Fruit fly (Drosophila melanogaster) whole organism, embryonic: ENCODE results near the gene Rift.

Experiments used
- Atf6 ChIP-seq: fragments of 200-800 bp; sonication (Bioruptor generic); IDR thresholded peaks from 2 replicates; pipeline ENCODE4 v1.3.6; 2022; ENCODE audit warnings: missing biosample characterization, missing genetic modification characterization
- CG1024 ChIP-seq: fragments of 200-800 bp; sonication (Bioruptor generic); IDR thresholded peaks from 2 replicates; pipeline ENCODE4 v1.3.6; 2022; ENCODE audit warnings: missing biosample characterization, missing genetic modification characterization
- CG11695 ChIP-seq: fragments of 200-800 bp; sonication (Bioruptor generic); IDR thresholded peaks from 3 replicates; pipeline ENCODE4 v1.3.6; 2022; ENCODE audit warnings: missing biosample characterization, missing genetic modification characterization
- CG12071 ChIP-seq: fragments of 200-800 bp; sonication (Bioruptor generic); optimal IDR thresholded peaks from 3 replicates; lab custom pipeline; 2018; ENCODE audit warnings: missing biosample characterization, mild to moderate bottlenecking, missing genetic modification characterization
- CG12104 ChIP-seq: fragments of 200-800 bp; sonication (Bioruptor generic); optimal IDR thresholded peaks from 3 replicates; lab custom pipeline; 2016; ENCODE audit warnings: missing biosample characterization, missing genetic modification characterization
- CG12299 ChIP-seq: fragments of 200-800 bp; sonication (Bioruptor generic); optimal IDR thresholded peaks from 2 replicates; lab custom pipeline; 2018; ENCODE audit warnings: missing biosample characterization, mild to moderate bottlenecking, missing genetic modification characterization
- CG1233 ChIP-seq: fragments of 200-800 bp; sonication (Bioruptor generic); optimal IDR thresholded peaks from 4 replicates; lab custom pipeline; 2018; ENCODE audit warnings: missing biosample characterization, mild to moderate bottlenecking, missing genetic modification characterization
- CG12769 ChIP-seq: fragments of 200-800 bp; sonication (Bioruptor generic); optimal IDR thresholded peaks from 2 replicates; lab custom pipeline; 2019; ENCODE audit warnings: missing biosample characterization, mild to moderate bottlenecking, missing genetic modification characterization, moderate library complexity
- CG12942 ChIP-seq: fragments of 200-800 bp; sonication (Bioruptor generic); optimal IDR thresholded peaks from 3 replicates; lab custom pipeline; 2016; ENCODE audit warnings: missing biosample characterization, missing genetic modification characterization
- CG13287 ChIP-seq: fragments of 200-800 bp; sonication (Bioruptor generic); IDR thresholded peaks from 2 replicates; pipeline ENCODE4 v1.3.6; 2022; ENCODE audit warnings: missing biosample characterization, missing genetic modification characterization; ENCODE audit not compliant: partially characterized antibody
- CG14441 ChIP-seq: fragments of 200-800 bp; sonication (Bioruptor generic); IDR thresholded peaks from 2 replicates; pipeline ENCODE4 v1.3.6; 2022; ENCODE audit warnings: missing biosample characterization, missing genetic modification characterization
- CG17385 ChIP-seq: fragments of 200-800 bp; sonication (Bioruptor generic); optimal IDR thresholded peaks from 3 replicates; lab custom pipeline; 2018; ENCODE audit warnings: missing biosample characterization, mild to moderate bottlenecking, missing genetic modification characterization
- CG18599 ChIP-seq: fragments of 200-800 bp; sonication (Bioruptor generic); optimal IDR thresholded peaks from 3 replicates; lab custom pipeline; 2017; ENCODE audit warnings: missing biosample characterization, missing genetic modification characterization, mild to moderate bottlenecking, moderate library complexity, missing genetic modification reagents
- CG18764 ChIP-seq: fragments of 200-800 bp; sonication (Bioruptor generic); optimal IDR thresholded peaks from 3 replicates; lab custom pipeline; 2016; ENCODE audit warnings: missing biosample characterization, missing genetic modification characterization
- CG34376 ChIP-seq: fragments of 200-800 bp; sonication (Bioruptor generic); optimal IDR thresholded peaks from 2 replicates; lab custom pipeline; 2018; ENCODE audit warnings: missing biosample characterization, mild to moderate bottlenecking, missing genetic modification characterization
- CG4424 ChIP-seq: fragments of 200-800 bp; sonication (Bioruptor generic); optimal IDR thresholded peaks from 3 replicates; lab custom pipeline; 2016; ENCODE audit warnings: missing biosample characterization, missing genetic modification characterization
- CG6765 ChIP-seq: fragments of 200-800 bp; sonication (Bioruptor generic); optimal IDR thresholded peaks from 3 replicates; lab custom pipeline; 2017; ENCODE audit warnings: missing biosample characterization, mild to moderate bottlenecking, missing genetic modification characterization
- CG6813 ChIP-seq: fragments of 200-800 bp; sonication (Bioruptor generic); optimal IDR thresholded peaks from 2 replicates; lab custom pipeline; 2017; ENCODE audit warnings: missing biosample characterization, missing genetic modification characterization, mild to moderate bottlenecking, moderate library complexity, missing genetic modification reagents
- CG6854 ChIP-seq: fragments of 200-800 bp; sonication (Bioruptor generic); optimal IDR thresholded peaks from 3 replicates; lab custom pipeline; 2017; ENCODE audit warnings: missing biosample characterization, mild to moderate bottlenecking, missing genetic modification characterization
- CG8089 ChIP-seq: fragments of 200-800 bp; sonication (Bioruptor generic); optimal IDR thresholded peaks from 3 replicates; lab custom pipeline; 2016; ENCODE audit warnings: missing biosample characterization, missing genetic modification characterization
- D19B ChIP-seq: fragments of 200-800 bp; sonication (Bioruptor generic); optimal IDR thresholded peaks from 2 replicates; lab custom pipeline; 2017; ENCODE audit warnings: missing biosample characterization, mild to moderate bottlenecking, missing genetic modification characterization
- Fer3 ChIP-seq: fragments of 200-800 bp; sonication (Bioruptor generic); optimal IDR thresholded peaks from 2 replicates; lab custom pipeline; 2018; ENCODE audit warnings: missing biosample characterization, mild to moderate bottlenecking, missing genetic modification characterization, moderate library complexity
- Hr39 ChIP-seq: fragments of >200 bp; optimal IDR thresholded peaks from 2 replicates; lab custom pipeline; 2017
- MBD-R2 ChIP-seq: fragments of 200-800 bp; sonication (Bioruptor generic); IDR thresholded peaks from 2 replicates; pipeline ENCODE4 v1.3.6; 2022; ENCODE audit warnings: missing biosample characterization, missing genetic modification characterization
- Med ChIP-seq: fragments of 200-800 bp; sonication (Bioruptor generic); peaks from one replicate; lab custom pipeline; 2016; ENCODE audit warnings: missing biosample characterization, missing genetic modification characterization, mild to moderate bottlenecking, inconsistent platforms, moderate library complexity
- Myb ChIP-seq: fragments of 200-800 bp; sonication (Bioruptor generic); optimal IDR thresholded peaks from 2 replicates; lab custom pipeline; 2016; ENCODE audit warnings: missing biosample characterization, missing genetic modification characterization
- Side ChIP-seq: fragments of 200-800 bp; sonication (Bioruptor generic); optimal IDR thresholded peaks from 2 replicates; lab custom pipeline; 2016; ENCODE audit warnings: missing biosample characterization, missing genetic modification characterization
- Trl ChIP-seq, 3 experiments: fragments of >200 bp in 2 of 3; fragments of 200-800 bp in 1 of 3; sonication (Bioruptor generic) in 1 of 3; optimal IDR thresholded peaks; 2 replicates in 1 of 3; 3 replicates in 2 of 3; lab custom pipeline; 2016 to 2017; ENCODE audit warnings: missing biosample characterization in 1 of 3, missing genetic modification characterization in 1 of 3
- Usf ChIP-seq: fragments of 200-800 bp; sonication (Bioruptor generic); optimal IDR thresholded peaks from 2 replicates; lab custom pipeline; 2017; ENCODE audit warnings: missing genotype, missing biosample characterization, missing genetic modification characterization
- abd-A ChIP-seq: fragments of 200-800 bp; sonication (Bioruptor generic); optimal IDR thresholded peaks from 3 replicates; lab custom pipeline; 2019; ENCODE audit warnings: missing biosample characterization, mild to moderate bottlenecking, missing genetic modification characterization, moderate library complexity
- cato ChIP-seq: fragments of 200-800 bp; sonication (Bioruptor generic); optimal IDR thresholded peaks from 2 replicates; lab custom pipeline; 2016; ENCODE audit warnings: missing biosample characterization, missing genetic modification characterization, borderline replicate concordance
- cg ChIP-seq: fragments of 200-800 bp; sonication (Bioruptor generic); optimal IDR thresholded peaks from 3 replicates; lab custom pipeline; 2019; ENCODE audit warnings: missing biosample characterization, mild to moderate bottlenecking, missing genetic modification characterization, moderate library complexity
- exex ChIP-seq: fragments of 200-800 bp; sonication (Bioruptor generic); optimal IDR thresholded peaks from 4 replicates; lab custom pipeline; 2018; ENCODE audit warnings: missing biosample characterization, mild to moderate bottlenecking, missing genetic modification characterization, moderate library complexity
- fd96Cb ChIP-seq: fragments of 200-800 bp; sonication (Bioruptor generic); optimal IDR thresholded peaks from 2 replicates; lab custom pipeline; 2018; ENCODE audit warnings: missing biosample characterization, mild to moderate bottlenecking, missing genetic modification characterization, moderate library complexity
- fu2 ChIP-seq: fragments of 200-800 bp; sonication (Bioruptor generic); optimal IDR thresholded peaks from 2 replicates; lab custom pipeline; 2016; ENCODE audit warnings: missing biosample characterization, missing genetic modification characterization
- jigr1 ChIP-seq: fragments of 200-800 bp; sonication (Bioruptor generic); IDR thresholded peaks from 3 replicates; pipeline ENCODE4 v1.3.6; 2022; ENCODE audit warnings: missing biosample characterization, missing genetic modification characterization
- maf-S ChIP-seq: fragments of 200-800 bp; sonication (Bioruptor generic); optimal IDR thresholded peaks from 2 replicates; lab custom pipeline; 2016; ENCODE audit warnings: missing biosample characterization, missing genetic modification characterization
- mirr ChIP-seq: fragments of 200-800 bp; sonication (Bioruptor generic); optimal IDR thresholded peaks from 3 replicates; lab custom pipeline; 2018; ENCODE audit warnings: missing biosample characterization, mild to moderate bottlenecking, missing genetic modification characterization
- nerfin-1 ChIP-seq: fragments of 200-800 bp; sonication (Bioruptor generic); optimal IDR thresholded peaks from 3 replicates; lab custom pipeline; 2019; ENCODE audit warnings: missing biosample characterization, mild to moderate bottlenecking, missing genetic modification characterization, moderate library complexity
- onecut ChIP-seq: fragments of 200-800 bp; sonication (Bioruptor generic); IDR thresholded peaks from 2 replicates; pipeline ENCODE4 v1.3.6; 2022; ENCODE audit warnings: missing biosample characterization, missing genetic modification characterization
- p53 ChIP-seq: fragments of 200-800 bp; sonication (Bioruptor generic); optimal IDR thresholded peaks from 2 replicates; lab custom pipeline; 2016; ENCODE audit warnings: missing biosample characterization, missing genetic modification characterization
- pnt ChIP-seq: fragments of 200-800 bp; sonication (Bioruptor generic); optimal IDR thresholded peaks from 3 replicates; lab custom pipeline; 2016; ENCODE audit warnings: missing biosample characterization, missing genetic modification characterization
- pum ChIP-seq: fragments of 200-800 bp; sonication (Bioruptor generic); optimal IDR thresholded peaks from 2 replicates; lab custom pipeline; 2016; ENCODE audit warnings: missing biosample characterization, missing genetic modification characterization
- ro ChIP-seq: fragments of 200-800 bp; sonication (Bioruptor generic); IDR thresholded peaks from 2 replicates; pipeline ENCODE4 v1.3.6; 2022; ENCODE audit warnings: missing biosample characterization, missing genetic modification characterization
- sob ChIP-seq: fragments of 200-800 bp; sonication (Bioruptor generic); IDR thresholded peaks from 2 replicates; pipeline ENCODE4 v1.3.6; 2022; ENCODE audit warnings: missing biosample characterization, missing genetic modification characterization
- stc ChIP-seq: fragments of 200-800 bp; sonication (Bioruptor generic); IDR thresholded peaks from 2 replicates; pipeline ENCODE4 v1.3.6; 2022; ENCODE audit warnings: missing biosample characterization, missing genetic modification characterization
- z ChIP-seq: fragments of 200-800 bp; sonication (Bioruptor generic); IDR thresholded peaks from 3 replicates; pipeline ENCODE4 v1.3.6; 2022; ENCODE audit warnings: missing biosample characterization, missing genetic modification characterization

Rift gene

DNA sequence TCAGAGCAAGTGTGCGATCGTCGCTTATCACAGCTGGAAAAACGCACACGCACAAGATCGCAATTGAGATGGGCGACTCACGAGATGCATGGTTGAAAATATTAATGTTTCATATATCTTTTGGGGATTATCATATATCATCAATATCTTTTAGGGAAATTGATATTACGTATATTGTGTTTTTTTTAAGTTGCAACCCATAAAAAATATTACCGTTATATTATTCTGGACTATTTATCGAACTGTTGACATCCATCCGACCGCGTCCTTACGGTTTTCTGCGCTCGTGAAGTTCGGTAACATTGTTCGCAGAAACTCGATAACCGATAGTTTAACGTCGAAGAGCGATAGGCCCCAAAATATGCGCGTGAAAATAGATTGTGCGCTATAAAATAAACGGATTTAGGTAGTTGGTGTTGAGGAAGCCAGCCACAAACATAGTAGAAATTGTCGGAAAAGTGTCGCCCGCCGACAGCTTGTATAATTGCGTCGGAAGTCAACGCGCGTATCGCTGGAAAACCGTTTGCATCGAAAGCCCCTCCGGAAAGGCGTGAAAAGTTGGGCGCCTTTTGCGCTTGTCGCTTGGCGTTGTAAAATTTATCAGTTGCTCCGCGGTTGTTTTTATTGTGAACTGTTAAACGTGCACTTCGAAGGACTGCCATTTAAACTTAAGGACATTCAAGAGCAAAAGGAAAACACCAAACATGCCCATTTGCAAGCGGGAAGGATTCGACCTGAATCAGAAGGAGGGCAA is 16.1 kb downstream of the Rift start, which contains the start of the genes Mccc1 and Acf (continued):
- no peak for TF ChIP-seq fd96Cb
- TF ChIP-seq Usf, result no peak
- TF ChIP-seq CG14441, result peak; percentile 33; the same call in 1 of the 2 replicates
- no peak for TF ChIP-seq CG12104 (GFP tag; lab: Kevin White, UChicago)
- TF ChIP-seq Hr39, result no peak
- TF ChIP-seq Med (GFP tag; lab: Kevin White, UChicago), result peak; percentile 86
- no peak for TF ChIP-seq abd-A (tag; lab: Kevin White, UChicago)
- no peak for TF ChIP-seq CG8089 (GFP tag; lab: Kevin White, UChicago)

DNA sequence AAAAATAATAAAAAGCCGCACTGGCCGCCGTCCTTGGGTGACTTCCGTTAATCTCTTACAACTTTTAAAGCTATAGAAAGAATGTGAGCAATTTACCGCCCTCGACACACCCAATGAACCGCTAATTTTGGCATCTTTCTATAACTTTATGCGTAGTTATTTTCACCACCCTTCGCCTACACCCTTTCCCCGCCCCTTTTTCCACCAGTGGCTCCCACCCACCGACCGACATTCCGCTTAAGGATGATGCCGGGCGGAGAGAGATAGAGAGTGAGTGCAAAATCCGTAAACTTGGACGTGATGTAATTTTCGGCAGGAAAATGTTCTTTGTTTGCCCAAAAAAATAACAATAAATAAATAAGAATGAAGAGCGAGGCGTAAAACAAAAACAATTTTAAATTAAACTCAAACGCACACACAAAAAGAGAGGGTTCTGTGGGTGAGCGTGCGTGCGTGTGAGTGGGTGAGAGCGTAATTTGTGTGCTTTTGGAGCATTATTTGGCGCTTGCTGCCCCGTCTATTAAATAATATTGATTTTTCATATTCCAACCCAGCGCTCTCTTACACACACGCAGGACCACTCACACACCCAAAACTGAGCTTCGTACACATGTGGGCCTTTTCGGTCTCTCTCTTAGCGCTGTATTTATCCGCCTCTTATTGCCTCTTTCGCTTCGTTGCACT is 32.4 kb downstream of the Rift start:
- TF ChIP-seq CG12071 (GFP tag; lab: Kevin White, UChicago) (no peak), D19B (GFP tag; lab: Kevin White, UChicago) (no peak), cg (peak; percentile 79), Med (GFP tag; lab: Kevin White, UChicago) (peak; percentile 83), Atf6 (GFP tag; lab: Robert Waterston, UW) (0 out of 2 replicates have a peak, but pooled peaks have one; percentile 14), z (GFP tag; lab: Robert Waterston, UW) (peak; percentile 85), CG4424 (GFP tag; lab: Kevin White, UChicago) (no peak), Trl (optimal IDR thresholded peaks at IDR 0.05; lab: Kevin White, UChicago) (peak; percentile 70 to 95), Trl (GFP tag; optimal IDR thresholded peaks at IDR 0.05; lab: Kevin White, UChicago) (no peak), CG12942 (GFP tag; lab: Kevin White, UChicago) (no peak), MBD-R2 (peak; percentile 49; the same call in 1 of the 2 replicates), CG1024 (GFP tag; lab: Robert Waterston, UW) (no peak), sob (GFP tag; lab: Robert Waterston, UW) (no peak), stc (GFP tag; lab: Robert Waterston, UW) (peak; percentile 10; the same call in 1 of the 2 replicates), CG11695 (GFP tag; lab: Robert Waterston, UW) (0 out of 3 replicates have a peak, but pooled peaks have one; percentile 6), Myb (GFP tag; lab: Kevin White, UChicago) (no peak), exex (tag; lab: Kevin White, UChicago) (peak; percentile 45), jigr1 (GFP tag; lab: Robert Waterston, UW) (no peak), CG6854 (GFP tag; lab: Kevin White, UChicago) (peak; percentile 33), Side (GFP tag; lab: Kevin White, UChicago) (no peak), CG18599 (GFP tag; lab: Kevin White, UChicago) (peak; percentile 9), CG6813 (GFP tag; lab: Kevin White, UChicago) (peak; percentile 12), CG17385 (GFP tag; lab: Kevin White, UChicago) (no peak), CG1233 (GFP tag; lab: Kevin White, UChicago) (peak; percentile 21), CG13287 (GFP tag; lab: Robert Waterston, UW) (peak; percentile 33; the same call in 1 of the 2 replicates), CG18764 (no peak), cato (GFP tag; lab: Kevin White, UChicago) (no peak), ro (GFP tag; lab: Robert Waterston, UW) (no peak), pum (GFP tag; lab: Kevin White, UChicago) (no peak), pnt (GFP tag; lab: Kevin White, UChicago) (no peak), maf-S (no peak), nerfin-1 (tag; lab: Kevin White, UChicago) (peak; percentile 55), onecut (peak; percentile 99), mirr (GFP tag; lab: Kevin White, UChicago) (no peak), CG6765 (peak; percentile 21), fu2 (GFP tag; lab: Kevin White, UChicago) (no peak), CG34376 (peak; percentile 38), CG12299 (tag; lab: Kevin White, UChicago) (peak; percentile 20), Fer3 (tag; lab: Kevin White, UChicago) (no peak), CG12769 (no peak), p53 (GFP tag; lab: Kevin White, UChicago) (no peak)
